Fruit fly (Drosophila melanogaster): ENCODE measurements around the gene CecB.

CecB gene

dm6 chr3R:30202898-30203103, 10.8 kb downstream of the CecB start, which contains the start of gene CG9743:
TSS of gene CG9743 (minus strand) at chr3R:30202998.
- TF ChIP-seq EcR (GFP tag; optimal IDR thresholded peaks at IDR 0.05) (no peak), CG14655 (GFP tag; optimal IDR thresholded peaks at IDR 0.05) (no peak), Pif1B (GFP tag; optimal IDR thresholded peaks at IDR 0.05) (no peak), CG17806 (tag; optimal IDR thresholded peaks at IDR 0.05) (no peak), CG32121 (GFP tag; IDR thresholded peaks at IDR 0.05) (no peak), CG9948 (tag; optimal IDR thresholded peaks at IDR 0.05) (no peak), CG10348 (GFP tag; IDR thresholded peaks at IDR 0.05) (no peak), Snoo (tag; optimal IDR thresholded peaks at IDR 0.05) (no peak), gl (tag; optimal IDR thresholded peaks at IDR 0.05) (no peak), D1 (tag; optimal IDR thresholded peaks at IDR 0.05) (no peak), fd96Ca (GFP tag; IDR thresholded peaks at IDR 0.05) (no peak), CG8301 (tag; optimal IDR thresholded peaks at IDR 0.05) (no peak), CG13204 (GFP tag; optimal IDR thresholded peaks at IDR 0.05) (no peak), Ets98B (GFP tag; IDR thresholded peaks at IDR 0.05) (no peak), CG12605 (GFP tag; IDR thresholded peaks at IDR 0.05) (no peak), rn (GFP tag; IDR thresholded peaks at IDR 0.05) (no peak), CG34367 (tag; optimal IDR thresholded peaks at IDR 0.05) (no peak), CG4496 (GFP tag; IDR thresholded peaks at IDR 0.05) (no peak), CG8159 (tag; optimal IDR thresholded peaks at IDR 0.05) (no peak)

dm6 chr3R:30201064-30201463, 12.5 kb downstream of the CecB start:
- TF ChIP-seq rn (GFP tag; IDR thresholded peaks at IDR 0.05) = no peak

- TF ChIP-seq CG15710 (tag; optimal IDR thresholded peaks at IDR 0.05) (no peak), CG12605 (GFP tag; IDR thresholded peaks at IDR 0.05) (no peak), CG32121 (GFP tag; IDR thresholded peaks at IDR 0.05) (no peak), gl (tag; optimal IDR thresholded peaks at IDR 0.05) (no peak), CG4496 (GFP tag; IDR thresholded peaks at IDR 0.05) (no peak), EcR (GFP tag; optimal IDR thresholded peaks at IDR 0.05) (no peak), CG10348 (GFP tag; IDR thresholded peaks at IDR 0.05) (no peak), CG34367 (tag; optimal IDR thresholded peaks at IDR 0.05) (no peak), Pif1A (GFP tag; optimal IDR thresholded peaks at IDR 0.05) (no peak), D1 (tag; optimal IDR thresholded peaks at IDR 0.05) (no peak), CG17806 (tag; optimal IDR thresholded peaks at IDR 0.05) (no peak), fd96Ca (GFP tag; IDR thresholded peaks at IDR 0.05) (no peak), Pif1B (GFP tag; optimal IDR thresholded peaks at IDR 0.05) (no peak), CG8301 (tag; optimal IDR thresholded peaks at IDR 0.05) (no peak), CG9948 (tag; optimal IDR thresholded peaks at IDR 0.05) (no peak), CG8159 (tag; optimal IDR thresholded peaks at IDR 0.05) (no peak), Snoo (tag; optimal IDR thresholded peaks at IDR 0.05) (no peak), CG13204 (GFP tag; optimal IDR thresholded peaks at IDR 0.05) (no peak), rn (GFP tag; IDR thresholded peaks at IDR 0.05) (no peak)
Measured at dm6 chr3R:30200091-30200698, 13.4 kb downstream of the CecB start.

DNA sequence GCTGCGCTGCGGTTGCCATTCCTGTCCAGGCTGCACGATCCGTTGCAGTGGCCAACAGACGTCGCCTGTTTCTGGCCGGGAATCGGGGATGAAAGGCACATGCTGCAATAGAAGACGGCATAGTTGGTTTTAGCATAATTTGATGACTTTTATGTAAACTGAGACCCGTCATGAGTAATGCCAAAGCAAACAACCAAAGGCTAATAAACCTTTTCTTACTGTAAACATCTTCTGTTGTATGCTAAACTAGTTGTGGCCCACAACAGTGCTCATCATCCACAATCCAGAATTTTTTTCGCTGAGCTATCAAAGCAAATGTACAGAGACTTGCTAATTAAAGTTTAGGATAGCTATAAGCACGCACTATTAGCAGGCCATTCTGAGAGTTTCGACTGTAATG, 14.8 kb downstream of the CecB start:
- TF ChIP-seq D1 (tag; optimal IDR thresholded peaks at IDR 0.05) (no peak), CG13204 (GFP tag; optimal IDR thresholded peaks at IDR 0.05) (no peak), Pif1A (GFP tag; optimal IDR thresholded peaks at IDR 0.05) (no peak), EcR (GFP tag; optimal IDR thresholded peaks at IDR 0.05) (no peak), gl (tag; optimal IDR thresholded peaks at IDR 0.05) (no peak), Snoo (tag; optimal IDR thresholded peaks at IDR 0.05) (no peak), fd96Ca (GFP tag; IDR thresholded peaks at IDR 0.05) (no peak), CG32121 (GFP tag; IDR thresholded peaks at IDR 0.05) (no peak), CG17806 (tag; optimal IDR thresholded peaks at IDR 0.05) (no peak), CG8159 (tag; optimal IDR thresholded peaks at IDR 0.05) (no peak), CG4496 (GFP tag; IDR thresholded peaks at IDR 0.05) (no peak)

- no peak for TF ChIP-seq CG15710 (tag; optimal IDR thresholded peaks at IDR 0.05)
- no peak for TF ChIP-seq CG8159 (tag; optimal IDR thresholded peaks at IDR 0.05)
- TF ChIP-seq fd96Ca (GFP tag; IDR thresholded peaks at IDR 0.05) = no peak
- TF ChIP-seq CG17806 (tag; optimal IDR thresholded peaks at IDR 0.05) = no peak
- no peak for TF ChIP-seq Pif1A (GFP tag; optimal IDR thresholded peaks at IDR 0.05)
- no peak for TF ChIP-seq rn (GFP tag; IDR thresholded peaks at IDR 0.05)
- TF ChIP-seq CG9948 (tag; optimal IDR thresholded peaks at IDR 0.05) = no peak
- TF ChIP-seq CG8301 (tag; optimal IDR thresholded peaks at IDR 0.05) = no peak
- no peak for TF ChIP-seq CG10348 (GFP tag; IDR thresholded peaks at IDR 0.05)
- TF ChIP-seq CG32121 (GFP tag; IDR thresholded peaks at IDR 0.05) = no peak
Measured at dm6 chr3R:30197796-30198195, 15.8 kb downstream of the CecB start.

DNA sequence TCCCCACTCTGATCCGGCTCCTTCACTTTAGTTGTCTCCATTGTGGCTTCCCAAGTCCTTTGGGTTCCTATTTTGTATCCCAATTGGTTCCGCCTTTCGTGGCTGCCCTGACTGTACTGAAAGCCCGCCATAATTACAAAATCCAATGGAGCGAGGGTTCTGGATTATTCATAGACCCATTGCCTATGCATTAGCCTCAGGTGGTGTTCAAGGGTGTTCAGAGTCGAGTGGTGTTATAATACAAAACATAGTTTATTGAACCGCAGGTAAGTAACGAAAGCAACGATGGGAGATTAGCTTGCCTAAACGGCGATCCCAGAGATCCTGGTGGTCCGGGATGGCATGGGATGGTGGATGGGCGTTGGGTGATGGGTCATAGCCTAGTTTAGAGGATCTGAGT, 17.5 kb downstream of the CecB start, which contains the start of gene CG15531:
Gene CG15531, minus strand, starts transcription at position 101 of the 400 bp plus-strand sequence.
- no peak for TF ChIP-seq Snoo (tag; optimal IDR thresholded peaks at IDR 0.05)
- no peak for TF ChIP-seq CG34367 (tag; optimal IDR thresholded peaks at IDR 0.05)
- no peak for TF ChIP-seq Ets98B (GFP tag; IDR thresholded peaks at IDR 0.05)
- TF ChIP-seq CG12605 (GFP tag; IDR thresholded peaks at IDR 0.05) = no peak
- no peak for TF ChIP-seq CG17806 (tag; optimal IDR thresholded peaks at IDR 0.05)
- TF ChIP-seq EcR (GFP tag; optimal IDR thresholded peaks at IDR 0.05) = no peak
- TF ChIP-seq D1 (tag; optimal IDR thresholded peaks at IDR 0.05) = no peak
- TF ChIP-seq CG14655 (GFP tag; optimal IDR thresholded peaks at IDR 0.05) = no peak
- no peak for TF ChIP-seq Pif1B (GFP tag; optimal IDR thresholded peaks at IDR 0.05)
- TF ChIP-seq CG10348 (GFP tag; IDR thresholded peaks at IDR 0.05) = no peak
- TF ChIP-seq CG4496 (GFP tag; IDR thresholded peaks at IDR 0.05) = no peak
- TF ChIP-seq CG13204 (GFP tag; optimal IDR thresholded peaks at IDR 0.05) = no peak
- no peak for TF ChIP-seq fd96Ca (GFP tag; IDR thresholded peaks at IDR 0.05)
- no peak for TF ChIP-seq CG32121 (GFP tag; IDR thresholded peaks at IDR 0.05)
- no peak for TF ChIP-seq gl (tag; optimal IDR thresholded peaks at IDR 0.05)
- no peak for TF ChIP-seq CG8301 (tag; optimal IDR thresholded peaks at IDR 0.05)
- TF ChIP-seq CG8159 (tag; optimal IDR thresholded peaks at IDR 0.05) = no peak
- TF ChIP-seq CG15710 (tag; optimal IDR thresholded peaks at IDR 0.05) = no peak
- TF ChIP-seq rn (GFP tag; IDR thresholded peaks at IDR 0.05) = no peak

Measured in whole organism, pupa.